Fruit fly (Drosophila melanogaster): Measurements from ENCODE around the gene Tnpo-SR.

The Tnpo-SR gene

DNA sequence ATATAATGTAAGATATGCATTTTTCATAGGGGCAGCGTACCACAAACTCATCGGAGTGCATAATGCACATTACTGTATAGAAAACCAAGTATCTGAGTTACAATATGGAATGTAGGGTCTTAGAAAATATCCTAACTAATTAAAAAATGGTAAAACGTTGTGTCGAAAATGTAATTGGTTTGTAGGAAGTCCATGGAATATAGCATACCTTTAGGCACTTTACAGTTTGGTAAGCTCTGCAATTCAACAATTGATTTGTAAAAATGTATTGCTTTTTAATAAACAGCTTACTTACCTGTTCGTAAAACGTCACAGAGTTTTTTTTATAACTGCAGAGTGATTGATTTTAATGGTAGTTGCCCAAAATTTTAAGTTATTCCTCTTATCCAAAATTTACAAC is 52.4 kb downstream of the Tnpo-SR start, which contains the start of gene CG2964:
Gene CG2964 (plus strand): TSS at position 301 of the 400 bp plus-strand sequence.
- no peak for TF ChIP-seq noc (tag; optimal IDR thresholded peaks at IDR 0.05)

Measured in whole organism, larva.